Fruit fly (Drosophila melanogaster): ENCODE data around the gene SmB.
A peak's percentile ranks its signal among the peaks of the same experiment; 100 is the strongest.

SmB gene

dm6 chr2L:10413251-10414127, 12.9 kb downstream of the SmB start, which contains the start of the genes CG5355 and Klp31E (continued):
- TF ChIP-seq unpg (GFP tag; optimal IDR thresholded peaks at IDR 0.05) (peak; percentile 48), trh (GFP tag; optimal IDR thresholded peaks at IDR 0.05) (peak; percentile 13), Lpt (GFP tag; optimal IDR thresholded peaks at IDR 0.05) (no peak), pnt (GFP tag; optimal IDR thresholded peaks at IDR 0.05) (peak; percentile 5), CG8944 (GFP tag; optimal IDR thresholded peaks at IDR 0.05) (peak; percentile 41), CG4404 (GFP tag; IDR thresholded peaks at IDR 0.05) (no peak; the same call in 1 of the 2 replicates), CG11696 (GFP tag; IDR thresholded peaks at IDR 0.05) (peak; percentile 61; the same call in 1 of the 2 replicates), twi (tag; optimal IDR thresholded peaks at IDR 0.05) (peak; percentile 69), Bgb (GFP tag; IDR thresholded peaks at IDR 0.05; ENCODE audit: partially characterized antibody) (peak; percentile 63), CG2199 (GFP tag; IDR thresholded peaks at IDR 0.05) (0 out of 3 replicates have a peak, but pooled peaks have one; percentile 24), Adf1 (GFP tag; IDR thresholded peaks at IDR 0.05) (no peak), Scr (GFP tag; IDR thresholded peaks at IDR 0.05; ENCODE audit: partially characterized antibody) (peak; percentile 81), dysf (GFP tag; IDR thresholded peaks at IDR 0.05) (peak; percentile 61; the same call in 2 of the 3 replicates), CG14050 (GFP tag; IDR thresholded peaks at IDR 0.05) (no peak), chif (GFP tag; optimal IDR thresholded peaks at IDR 0.05) (peak; percentile 7 to 41), CG1024 (GFP tag; IDR thresholded peaks at IDR 0.05) (0 out of 2 replicates have a peak, but pooled peaks have one; percentile 27), CG18619 (GFP tag; optimal IDR thresholded peaks at IDR 0.05) (peak; percentile 75), CG7556 (GFP tag; optimal IDR thresholded peaks at IDR 0.05) (peak; percentile 84), CG2129 (GFP tag; IDR thresholded peaks at IDR 0.05; ENCODE audit: partially characterized antibody) (no peak; the same call in 1 of the 2 replicates), CG32532 (GFP tag; IDR thresholded peaks at IDR 0.05) (peak; percentile 65), fd64A (GFP tag; optimal IDR thresholded peaks at IDR 0.05) (no peak), wor (GFP tag; IDR thresholded peaks at IDR 0.05) (0 out of 2 replicates have a peak, but pooled peaks have one; percentile 17), ATbp (GFP tag; optimal IDR thresholded peaks at IDR 0.05) (no peak), Dref (GFP tag; IDR thresholded peaks at IDR 0.05) (peak; percentile 65), CG13424 (tag; optimal IDR thresholded peaks at IDR 0.05) (peak; percentile 81), TFAM (GFP tag; optimal IDR thresholded peaks at IDR 0.05) (no peak), Deaf1 (tag; optimal IDR thresholded peaks at IDR 0.05) (no peak), exex (tag; optimal IDR thresholded peaks at IDR 0.05) (peak; percentile 46), CG13123 (GFP tag; optimal IDR thresholded peaks at IDR 0.05) (peak; percentile 2), hth (optimal IDR thresholded peaks at IDR 0.05) (no peak), CG16779 (GFP tag; IDR thresholded peaks at IDR 0.05) (no peak), Blimp-1 (GFP tag; optimal IDR thresholded peaks at IDR 0.05) (no peak), Hand (GFP tag; optimal IDR thresholded peaks at IDR 0.05) (no peak), CG30403 (GFP tag; optimal IDR thresholded peaks at IDR 0.05) (peak; percentile 79), Meics (GFP tag; optimal IDR thresholded peaks at IDR 0.05) (peak; percentile 80), fd102C (GFP tag; optimal IDR thresholded peaks at IDR 0.05) (no peak), Vsx1 (GFP tag; optimal IDR thresholded peaks at IDR 0.05) (no peak), Dp (GFP tag; optimal IDR thresholded peaks at IDR 0.05) (no peak), CG13296 (GFP tag; optimal IDR thresholded peaks at IDR 0.05) (peak; percentile 61), emc (GFP tag; optimal IDR thresholded peaks at IDR 0.05) (no peak), Hsf (GFP tag; optimal IDR thresholded peaks at IDR 0.05) (peak; percentile 65), Chrac-16 (GFP tag; optimal IDR thresholded peaks at IDR 0.05) (peak; percentile 66), Hr39 (optimal IDR thresholded peaks at IDR 0.05) (no peak), Rfx (GFP tag; IDR thresholded peaks at IDR 0.05) (peak; percentile 53), gt (GFP tag; IDR thresholded peaks at IDR 0.05) (no peak), CG12769 (tag; optimal IDR thresholded peaks at IDR 0.05) (peak; percentile 46), CG10366 (GFP tag; IDR thresholded peaks at IDR 0.05) (no peak), Trl (optimal IDR thresholded peaks at IDR 0.05) (no peak), Trl (GFP tag; optimal IDR thresholded peaks at IDR 0.05) (no peak), CG14710 (tag; optimal IDR thresholded peaks at IDR 0.05) (peak; percentile 83)
